Fruit fly (Drosophila melanogaster) whole organism, adult: ENCODE results near the gene sky.

Experiments used
- CG11617 ChIP-seq: fragments of 200-800 bp; sonication (Bioruptor generic); optimal IDR thresholded peaks from 2 replicates; lab custom pipeline; 2017; ENCODE audit warnings: mild to moderate bottlenecking, missing biosample characterization, missing genetic modification reagents, missing genetic modification characterization
- CG12768 ChIP-seq: fragments of 200-800 bp; sonication (Bioruptor generic); optimal IDR thresholded peaks from 2 replicates; lab custom pipeline; 2017; ENCODE audit warnings: missing biosample characterization, missing genetic modification characterization, mild to moderate bottlenecking, moderate library complexity, missing genetic modification reagents
- CG14711 ChIP-seq: fragments of 200-800 bp; sonication (Bioruptor generic); optimal IDR thresholded peaks from 2 replicates; lab custom pipeline; 2018; ENCODE audit warnings: missing biosample characterization, mild to moderate bottlenecking, missing genetic modification characterization, moderate library complexity
- CG1620 ChIP-seq: fragments of 200-800 bp; sonication (Bioruptor generic); optimal IDR thresholded peaks from 2 replicates; lab custom pipeline; 2016; ENCODE audit warnings: missing biosample characterization, missing genetic modification characterization
- CG33017 ChIP-seq: fragments of 200-800 bp; sonication (Bioruptor generic); optimal IDR thresholded peaks from 2 replicates; lab custom pipeline; 2018; ENCODE audit warnings: missing biosample characterization, mild to moderate bottlenecking, missing genetic modification characterization, moderate library complexity
- CG5204 ChIP-seq: fragments of 200-800 bp; sonication (Bioruptor generic); optimal IDR thresholded peaks from 2 replicates; lab custom pipeline; 2016; ENCODE audit warnings: missing biosample characterization, missing genetic modification characterization
- CG7045 ChIP-seq: fragments of 200-800 bp; sonication (Bioruptor generic); optimal IDR thresholded peaks from 2 replicates; lab custom pipeline; 2017; ENCODE audit warnings: missing biosample characterization, mild to moderate bottlenecking, missing genetic modification characterization
- CG7101 ChIP-seq: fragments of 200-800 bp; sonication (Bioruptor generic); optimal IDR thresholded peaks from 2 replicates; lab custom pipeline; 2018; ENCODE audit warnings: missing biosample characterization, mild to moderate bottlenecking, missing genetic modification characterization, moderate library complexity
- Clk ChIP-seq: fragments of 200-800 bp; sonication (Bioruptor generic); optimal IDR thresholded peaks from 2 replicates; lab custom pipeline; 2017; ENCODE audit warnings: missing biosample characterization, missing genetic modification characterization
- Crg-1 ChIP-seq: fragments of 200-800 bp; sonication (Bioruptor generic); optimal IDR thresholded peaks from 2 replicates; lab custom pipeline; 2016; ENCODE audit warnings: missing biosample characterization, missing genetic modification characterization
- Hr96 ChIP-seq: fragments of 200-800 bp; sonication (Bioruptor generic); optimal IDR thresholded peaks from 2 replicates; lab custom pipeline; 2016; ENCODE audit warnings: missing biosample characterization, missing genetic modification characterization
- Mnt ChIP-seq: fragments of 200-800 bp; sonication (Bioruptor generic); optimal IDR thresholded peaks from 2 replicates; lab custom pipeline; 2016; ENCODE audit warnings: missing biosample characterization, mild to moderate bottlenecking, missing genetic modification characterization
- bab1 ChIP-seq: fragments of 200-800 bp; sonication (Bioruptor generic); optimal IDR thresholded peaks from 3 replicates; lab custom pipeline; 2019; ENCODE audit warnings: missing biosample characterization, mild to moderate bottlenecking, missing genetic modification characterization, moderate library complexity
- cic ChIP-seq: fragments of 200-800 bp; sonication (Bioruptor generic); optimal IDR thresholded peaks from 2 replicates; lab custom pipeline; 2017; ENCODE audit warnings: missing biosample characterization, mild to moderate bottlenecking, missing genetic modification characterization, moderate library complexity
- cnc ChIP-seq, 2 experiments: fragments of >200 bp; optimal IDR thresholded peaks; 2 replicates each; lab custom pipeline; 2017
- kay ChIP-seq: fragments of 200-800 bp; sonication (Bioruptor generic); peaks from one replicate; lab custom pipeline; 2016; ENCODE audit warnings: missing biosample characterization, missing genetic modification characterization, borderline replicate concordance
- ovo ChIP-seq: fragments of 200-800 bp; sonication (Bioruptor generic); optimal IDR thresholded peaks from 2 replicates; lab custom pipeline; 2016; ENCODE audit warnings: missing biosample characterization, missing genetic modification characterization
- pad ChIP-seq: fragments of 200-800 bp; sonication (Bioruptor generic); optimal IDR thresholded peaks from 3 replicates; lab custom pipeline; 2017; ENCODE audit warnings: missing biosample characterization, missing genetic modification characterization, mild to moderate bottlenecking, moderate library complexity, missing genetic modification reagents
- tj ChIP-seq: fragments of 200-800 bp; sonication (Bioruptor generic); optimal IDR thresholded peaks from 3 replicates; lab custom pipeline; 2017; ENCODE audit warnings: missing biosample characterization, mild to moderate bottlenecking, missing genetic modification characterization, moderate library complexity
- toe ChIP-seq: fragments of 200-800 bp; sonication (Bioruptor generic); optimal IDR thresholded peaks from 2 replicates; lab custom pipeline; 2016; ENCODE audit warnings: missing biosample characterization, missing genetic modification characterization

The sky gene

DNA sequence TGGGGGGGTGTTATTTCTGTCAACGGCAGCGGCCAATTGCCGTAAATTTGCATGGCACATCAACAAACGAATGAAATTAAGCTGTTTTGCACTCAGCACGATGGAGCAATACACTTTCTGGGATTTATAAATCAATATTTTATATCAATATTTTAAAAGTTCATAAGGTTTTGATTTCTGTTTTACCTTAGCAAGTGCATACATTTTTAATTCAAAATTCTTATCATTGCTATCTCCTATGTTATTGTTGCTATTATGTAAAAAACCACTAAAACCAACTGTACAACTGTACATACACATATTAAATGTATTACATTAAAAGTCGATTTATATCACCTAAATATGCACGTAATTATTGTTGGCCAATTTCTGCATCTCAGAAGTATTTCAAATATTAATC lies 22.0 kb upstream of the sky start:
- TF ChIP-seq tj (GFP tag; lab: Kevin White, UChicago): no peak
- TF ChIP-seq cic (GFP tag; lab: Kevin White, UChicago): no peak
- TF ChIP-seq Mnt: no peak
- no peak for TF ChIP-seq pad (GFP tag; lab: Kevin White, UChicago)
- no peak for TF ChIP-seq CG14711 (tag; lab: Kevin White, UChicago)
- TF ChIP-seq Crg-1 (GFP tag; lab: Kevin White, UChicago): no peak
- TF ChIP-seq CG7045 (GFP tag; lab: Kevin White, UChicago): no peak
- TF ChIP-seq ovo (GFP tag; lab: Kevin White, UChicago): no peak

DNA sequence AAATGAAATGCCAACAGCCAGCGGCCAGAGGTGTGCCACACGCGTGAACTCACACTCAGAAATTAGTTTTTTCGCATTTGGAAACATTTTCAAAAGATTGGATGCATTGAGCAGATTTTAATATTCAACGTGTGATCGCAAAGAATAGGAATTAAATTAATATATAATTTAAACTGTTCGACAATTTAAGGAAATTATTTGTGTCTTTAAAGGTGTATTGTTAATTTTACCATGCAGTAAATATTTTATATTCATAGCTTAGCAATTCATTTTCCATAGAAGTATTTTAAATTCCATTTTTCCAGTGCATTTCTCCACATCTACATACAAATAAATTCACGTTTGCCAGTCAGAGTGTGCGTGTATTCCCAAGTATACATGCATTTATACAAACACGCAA lies 20.9 kb upstream of the sky start:
- TF ChIP-seq bab1 (GFP tag; lab: Kevin White, UChicago): no peak

DNA sequence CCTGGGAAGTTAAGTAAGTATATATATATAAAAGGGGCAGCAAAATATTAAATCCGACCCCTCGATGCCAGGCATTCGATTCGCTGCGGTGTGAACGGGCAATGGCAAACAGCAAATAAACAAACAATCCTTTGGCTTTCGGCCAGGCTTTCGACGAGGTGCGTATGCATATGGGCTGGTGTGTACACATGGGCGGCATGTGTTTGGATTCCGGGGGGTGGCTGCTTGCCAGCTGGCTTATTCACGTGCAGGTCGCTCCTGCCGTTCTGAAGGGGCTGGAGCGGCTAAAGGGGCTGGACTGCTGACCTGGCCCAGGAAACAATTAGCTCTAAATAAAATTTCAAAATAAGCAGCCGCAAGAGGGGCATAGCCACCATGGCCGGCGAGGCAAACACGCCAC lies 18.7 kb upstream of the sky start:
- no peak for TF ChIP-seq CG7101 (tag; lab: Kevin White, UChicago)
- no peak for TF ChIP-seq CG12768 (GFP tag; lab: Kevin White, UChicago)
- no peak for TF ChIP-seq tj (GFP tag; lab: Kevin White, UChicago)
- no peak for TF ChIP-seq CG5204 (GFP tag; lab: Kevin White, UChicago)

dm6 chr2L:20936420-20936819 lies 17.7 kb upstream of the sky start:
- no peak for TF ChIP-seq CG7101 (tag; lab: Kevin White, UChicago)
- no peak for TF ChIP-seq cnc (optimal IDR thresholded peaks at IDR 0.05; lab: Kevin White, UChicago)
- TF ChIP-seq pad (GFP tag; lab: Kevin White, UChicago): no peak
- TF ChIP-seq ovo (GFP tag; lab: Kevin White, UChicago): no peak
- TF ChIP-seq Clk (GFP tag; lab: Kevin White, UChicago): no peak
- no peak for TF ChIP-seq toe (GFP tag; lab: Kevin White, UChicago)
- TF ChIP-seq tj (GFP tag; lab: Kevin White, UChicago): no peak
- no peak for TF ChIP-seq Hr96 (GFP tag; lab: Kevin White, UChicago)
- no peak for TF ChIP-seq CG7045 (GFP tag; lab: Kevin White, UChicago)
- TF ChIP-seq CG11617 (GFP tag; lab: Kevin White, UChicago): no peak
- TF ChIP-seq CG1620 (GFP tag; lab: Kevin White, UChicago): no peak
- no peak for TF ChIP-seq CG5204 (GFP tag; lab: Kevin White, UChicago)
- TF ChIP-seq Mnt: no peak
- no peak for TF ChIP-seq bab1 (GFP tag; lab: Kevin White, UChicago)
- no peak for TF ChIP-seq cic (GFP tag; lab: Kevin White, UChicago)
- TF ChIP-seq CG14711 (tag; lab: Kevin White, UChicago): no peak

DNA sequence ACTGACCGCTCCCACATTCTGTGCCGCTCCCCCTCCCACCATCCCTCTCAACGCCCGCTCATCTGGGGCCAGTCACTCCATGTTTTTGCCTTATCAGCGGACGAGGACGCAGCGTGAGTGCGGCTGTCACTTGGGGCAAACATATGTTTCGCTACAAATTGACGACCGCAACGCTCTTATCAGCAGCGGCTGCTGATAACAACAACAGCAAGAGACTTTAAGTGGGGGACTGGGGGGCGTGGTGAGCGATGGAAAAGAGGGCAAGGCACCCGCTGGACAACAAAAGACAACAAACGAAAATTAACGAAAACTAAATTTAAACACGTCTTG lies 17.3 kb upstream of the sky start:
- TF ChIP-seq Hr96 (GFP tag; lab: Kevin White, UChicago) (no peak), CG7045 (GFP tag; lab: Kevin White, UChicago) (no peak), CG7101 (tag; lab: Kevin White, UChicago) (no peak), kay (GFP tag; lab: Kevin White, UChicago) (no peak), ovo (GFP tag; lab: Kevin White, UChicago) (no peak), Clk (GFP tag; lab: Kevin White, UChicago) (no peak), Mnt (no peak), cnc (optimal IDR thresholded peaks at IDR 0.05; lab: Kevin White, UChicago) (no peak), bab1 (GFP tag; lab: Kevin White, UChicago) (no peak), CG14711 (tag; lab: Kevin White, UChicago) (no peak), CG1620 (GFP tag; lab: Kevin White, UChicago) (no peak), pad (GFP tag; lab: Kevin White, UChicago) (no peak), CG12768 (GFP tag; lab: Kevin White, UChicago) (no peak), CG33017 (tag; lab: Kevin White, UChicago) (no peak), tj (GFP tag; lab: Kevin White, UChicago) (no peak), toe (GFP tag; lab: Kevin White, UChicago) (no peak), Crg-1 (GFP tag; lab: Kevin White, UChicago) (no peak), CG5204 (GFP tag; lab: Kevin White, UChicago) (no peak)

DNA sequence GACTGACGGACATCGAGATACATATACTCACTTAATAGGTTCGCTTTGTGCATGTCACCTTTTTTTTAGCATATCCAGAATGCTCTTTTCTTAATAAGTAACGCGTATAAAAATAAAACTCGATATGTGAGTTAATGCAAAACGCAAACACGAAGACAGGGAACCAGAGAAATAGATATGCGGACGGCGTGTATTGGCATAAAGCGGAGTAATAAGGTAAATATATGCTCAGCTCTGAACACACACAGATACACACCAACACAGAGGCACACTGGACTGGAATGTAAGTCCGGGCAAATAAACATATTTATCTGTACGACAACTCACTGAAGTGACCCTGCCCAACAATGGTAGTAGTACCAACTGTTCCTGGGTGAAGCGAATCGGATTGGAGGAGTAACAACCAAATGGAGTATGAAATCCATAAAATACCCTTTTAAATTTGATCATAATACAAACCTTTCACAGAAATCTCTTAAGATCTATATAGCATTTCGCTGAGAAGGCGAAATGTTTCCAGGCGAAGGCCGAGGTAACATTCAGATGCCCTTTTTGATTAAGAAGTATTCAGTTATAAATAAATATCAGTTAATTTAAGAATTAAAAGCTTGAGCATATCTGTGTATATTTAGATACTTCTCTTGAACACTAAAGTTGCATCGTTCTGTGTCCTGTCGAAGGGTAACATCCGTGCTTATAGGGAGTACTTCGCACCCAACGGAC lies 16.8 kb upstream of the sky start:
- TF ChIP-seq pad (GFP tag; lab: Kevin White, UChicago): no peak

DNA sequence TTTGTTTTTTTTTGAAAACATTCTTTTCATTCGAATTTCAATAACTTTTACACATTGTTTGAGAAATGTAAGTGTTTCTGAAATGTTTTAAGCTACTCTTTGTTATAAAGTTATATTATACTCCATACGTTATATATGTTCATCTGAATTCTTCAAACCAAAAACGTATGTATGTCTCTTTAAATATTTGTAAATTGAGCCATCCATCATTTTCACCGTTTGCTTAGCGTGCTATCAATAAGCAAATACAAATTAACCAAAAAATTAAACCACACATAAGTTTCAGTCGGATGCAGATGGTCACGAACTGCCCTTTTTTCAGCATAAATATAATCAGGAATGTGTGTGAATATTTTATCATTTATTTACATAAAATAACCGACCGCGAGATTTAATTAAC lies 15.9 kb upstream of the sky start:
- no peak for TF ChIP-seq CG7101 (tag; lab: Kevin White, UChicago)
- no peak for TF ChIP-seq CG14711 (tag; lab: Kevin White, UChicago)
- no peak for TF ChIP-seq cic (GFP tag; lab: Kevin White, UChicago)
- TF ChIP-seq toe (GFP tag; lab: Kevin White, UChicago): no peak
- TF ChIP-seq cnc (optimal IDR thresholded peaks at IDR 0.05; lab: Kevin White, UChicago): no peak
- no peak for TF ChIP-seq CG1620 (GFP tag; lab: Kevin White, UChicago)
- TF ChIP-seq CG7045 (GFP tag; lab: Kevin White, UChicago): no peak
- no peak for TF ChIP-seq Mnt
- no peak for TF ChIP-seq CG12768 (GFP tag; lab: Kevin White, UChicago)
- no peak for TF ChIP-seq CG5204 (GFP tag; lab: Kevin White, UChicago)
- TF ChIP-seq Clk (GFP tag; lab: Kevin White, UChicago): no peak
- no peak for TF ChIP-seq Crg-1 (GFP tag; lab: Kevin White, UChicago)
- no peak for TF ChIP-seq CG11617 (GFP tag; lab: Kevin White, UChicago)
